Fruit fly (Drosophila melanogaster): Measurements from ENCODE around the gene C1GalTA.

The C1GalTA gene

DNA sequence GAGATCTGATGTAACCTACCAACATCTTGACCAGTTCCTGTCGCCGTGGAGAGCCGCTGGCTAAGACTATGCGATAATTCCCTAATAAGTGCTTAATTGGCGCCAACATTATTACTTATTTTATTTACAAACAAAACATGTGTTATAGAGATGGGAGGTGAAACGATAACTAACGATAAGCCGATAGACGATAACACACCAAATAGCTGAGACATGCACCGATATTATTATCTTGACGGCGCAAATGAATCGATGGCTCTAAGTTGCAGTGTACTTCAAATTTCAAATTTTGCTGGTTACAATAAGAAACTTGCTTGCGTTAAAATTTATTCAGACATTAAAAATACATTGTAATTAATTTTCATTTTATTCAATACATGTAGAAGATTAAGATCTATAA, 7.9 kb downstream of the C1GalTA start, which contains the start of gene CG9515 (continued):
- TF ChIP-seq B-H2 (GFP tag; optimal IDR thresholded peaks at IDR 0.05), result peak; percentile 27
- peak; percentile 80 for TF ChIP-seq Myb (GFP tag; optimal IDR thresholded peaks at IDR 0.05)
- TF ChIP-seq CG17186 (GFP tag; optimal IDR thresholded peaks at IDR 0.05), result peak; percentile 78
- no peak for TF ChIP-seq CG11696 (GFP tag; IDR thresholded peaks at IDR 0.05)
- TF ChIP-seq CG15011 (GFP tag; optimal IDR thresholded peaks at IDR 0.05), result no peak
- TF ChIP-seq CG14014 (GFP tag; IDR thresholded peaks at IDR 0.05), result no peak; the same call in 1 of the 2 replicates
- TF ChIP-seq CG10543 (GFP tag; optimal IDR thresholded peaks at IDR 0.05), result no peak
- TF ChIP-seq cwo (GFP tag; optimal IDR thresholded peaks at IDR 0.05), result no peak
- TF ChIP-seq Hey (tag; optimal IDR thresholded peaks at IDR 0.05), result no peak
- no peak for TF ChIP-seq CG1647 (GFP tag; optimal IDR thresholded peaks at IDR 0.05)
- TF ChIP-seq CG2875 (GFP tag; optimal IDR thresholded peaks at IDR 0.05), result no peak
- TF ChIP-seq fd64A (GFP tag; optimal IDR thresholded peaks at IDR 0.05), result no peak
- TF ChIP-seq HmgD (GFP tag; optimal IDR thresholded peaks at IDR 0.05), result no peak
- peak; percentile 91 for TF ChIP-seq hb (GFP tag; IDR thresholded peaks at IDR 0.05; ENCODE audit: partially characterized antibody)
- TF ChIP-seq ab (GFP tag; optimal IDR thresholded peaks at IDR 0.05), result no peak
- TF ChIP-seq CG34376 (GFP tag; optimal IDR thresholded peaks at IDR 0.05), result no peak
- no peak for TF ChIP-seq Gsc (GFP tag; IDR thresholded peaks at IDR 0.05)
- 0 out of 2 replicates have a peak, but pooled peaks have one; percentile 8 for TF ChIP-seq CG32532 (GFP tag; IDR thresholded peaks at IDR 0.05)
- TF ChIP-seq CG11723 (GFP tag; optimal IDR thresholded peaks at IDR 0.05), result no peak
- TF ChIP-seq Sox102F (GFP tag; optimal IDR thresholded peaks at IDR 0.05), result no peak
- peak; percentile 71 for TF ChIP-seq unc-4 (GFP tag; IDR thresholded peaks at IDR 0.05; ENCODE audit: partially characterized antibody)
- TF ChIP-seq ftz-f1 (GFP tag; optimal IDR thresholded peaks at IDR 0.05), result no peak
- no peak for TF ChIP-seq CG4820 (GFP tag; optimal IDR thresholded peaks at IDR 0.05)
- no peak for TF ChIP-seq pnt (GFP tag; optimal IDR thresholded peaks at IDR 0.05)
- no peak for TF ChIP-seq Tbp (GFP tag; optimal IDR thresholded peaks at IDR 0.05)
- TF ChIP-seq CG16863 (GFP tag; optimal IDR thresholded peaks at IDR 0.05), result no peak
- TF ChIP-seq bigmax (GFP tag; optimal IDR thresholded peaks at IDR 0.05), result no peak
- TF ChIP-seq Adf1 (GFP tag; IDR thresholded peaks at IDR 0.05), result no peak
- TF ChIP-seq CG30431 (GFP tag; optimal IDR thresholded peaks at IDR 0.05), result no peak
- TF ChIP-seq Poxn (GFP tag; IDR thresholded peaks at IDR 0.05), result no peak
- peak; percentile 69 for TF ChIP-seq vnd (GFP tag; IDR thresholded peaks at IDR 0.05; ENCODE audit: partially characterized antibody)
- TF ChIP-seq HHEX (GFP tag; optimal IDR thresholded peaks at IDR 0.05), result no peak
- TF ChIP-seq CG10147 (GFP tag; optimal IDR thresholded peaks at IDR 0.05), result no peak
- no peak for TF ChIP-seq Aef1 (GFP tag; IDR thresholded peaks at IDR 0.05)
- no peak for TF ChIP-seq BtbVII (GFP tag; optimal IDR thresholded peaks at IDR 0.05)
- TF ChIP-seq CG2202 (tag; optimal IDR thresholded peaks at IDR 0.05), result no peak
- TF ChIP-seq Ets65A (GFP tag), result peak; percentile 83
- peak; percentile 99 for TF ChIP-seq stwl (tag; optimal IDR thresholded peaks at IDR 0.05)
- no peak for TF ChIP-seq sima (GFP tag; optimal IDR thresholded peaks at IDR 0.05)
- peak; percentile 74 for TF ChIP-seq hbn (GFP tag; IDR thresholded peaks at IDR 0.05; ENCODE audit: partially characterized antibody)
- TF ChIP-seq Mes4 (GFP tag; optimal IDR thresholded peaks at IDR 0.05), result no peak
- peak; percentile 26 for TF ChIP-seq CG2712 (tag; optimal IDR thresholded peaks at IDR 0.05)
- no peak for TF ChIP-seq CG8359 (GFP tag; optimal IDR thresholded peaks at IDR 0.05; ENCODE audit: borderline replicate concordance)
- no peak for TF ChIP-seq NC2β (GFP tag; optimal IDR thresholded peaks at IDR 0.05)
- no peak for TF ChIP-seq gsb (GFP tag; IDR thresholded peaks at IDR 0.05)
- no peak for TF ChIP-seq MTF-1 (GFP tag; optimal IDR thresholded peaks at IDR 0.05; ENCODE audit: borderline replicate concordance)
- no peak for TF ChIP-seq wek (GFP tag; optimal IDR thresholded peaks at IDR 0.05)
- TF ChIP-seq hth (optimal IDR thresholded peaks at IDR 0.05), result no peak
- no peak for TF ChIP-seq bcd (GFP tag; optimal IDR thresholded peaks at IDR 0.05)
- no peak for TF ChIP-seq gem (tag; optimal IDR thresholded peaks at IDR 0.05)
- no peak for TF ChIP-seq CG3847 (GFP tag; IDR thresholded peaks at IDR 0.05)
- TF ChIP-seq Ravus (GFP tag; IDR thresholded peaks at IDR 0.05), result no peak

Data from whole organism, embryonic.